Worm (Caenorhabditis elegans): ENCODE measurements around the gene C26B9.3.

- no peak for TF ChIP-seq unc-62 (GFP tag; optimal IDR thresholded peaks at IDR 0.05)
- no peak for TF ChIP-seq aly-2 (tag; optimal IDR thresholded peaks at IDR 0.05)
- no peak for TF ChIP-seq zag-1 (tag; optimal IDR thresholded peaks at IDR 0.05)
- TF ChIP-seq unc-39 (tag; optimal IDR thresholded peaks at IDR 0.05) = no peak
- TF ChIP-seq ZK546.5 (tag; optimal IDR thresholded peaks at IDR 0.05) = no peak
- no peak for TF ChIP-seq nhr-77 (tag; optimal IDR thresholded peaks at IDR 0.05)
- TF ChIP-seq ceh-82 (tag; optimal IDR thresholded peaks at IDR 0.05) = no peak
- TF ChIP-seq lsy-12 (tag; optimal IDR thresholded peaks at IDR 0.05) = no peak
- no peak for TF ChIP-seq nhr-25 (tag; optimal IDR thresholded peaks at IDR 0.05)
- TF ChIP-seq daf-12 (tag; optimal IDR thresholded peaks at IDR 0.05) = no peak
Measured at ce11 chrX:5387629-5388028, 49.5 kb downstream of the C26B9.3 start.
